Fruit fly (Drosophila melanogaster) whole organism, embryonic: ENCODE data around the gene RabX6.

ENCODE experiments used
- Aef1 ChIP-seq: fragments of 200-800 bp; sonication (Bioruptor generic); IDR thresholded peaks from 3 replicates; pipeline ENCODE4 v1.3.6; 2022; ENCODE audit warnings: missing biosample characterization, missing genetic modification characterization
- B-H2 ChIP-seq: fragments of 200-800 bp; sonication (Bioruptor generic); optimal IDR thresholded peaks from 2 replicates; lab custom pipeline; 2018; ENCODE audit warnings: missing biosample characterization, mild to moderate bottlenecking, missing genetic modification characterization
- Bteb2 ChIP-seq: fragments of 200-800 bp; sonication (Bioruptor generic); optimal IDR thresholded peaks from 2 replicates; lab custom pipeline; 2016; ENCODE audit warnings: missing biosample characterization, missing genetic modification characterization
- CG10147 ChIP-seq: fragments of 200-800 bp; sonication (Bioruptor generic); optimal IDR thresholded peaks from 2 replicates; lab custom pipeline; 2019; ENCODE audit warnings: missing biosample characterization, mild to moderate bottlenecking, missing genetic modification characterization, moderate library complexity
- CG10565 ChIP-seq: fragments of 200-800 bp; sonication (Bioruptor generic); optimal IDR thresholded peaks from 3 replicates; lab custom pipeline; 2016; ENCODE audit warnings: missing biosample characterization, mild to moderate bottlenecking, missing genetic modification characterization
- CG11456 ChIP-seq: fragments of 200-800 bp; sonication (Bioruptor generic); IDR thresholded peaks from 3 replicates; pipeline ENCODE4 v1.3.6; 2022; ENCODE audit warnings: missing biosample characterization, missing genetic modification characterization
- CG14014 ChIP-seq: fragments of 200-800 bp; sonication (Bioruptor generic); IDR thresholded peaks from 2 replicates; pipeline ENCODE4 v1.3.6; 2022; ENCODE audit warnings: missing biosample characterization, missing genetic modification characterization
- CG14965 ChIP-seq: fragments of 200-800 bp; sonication (Bioruptor generic); optimal IDR thresholded peaks from 2 replicates; lab custom pipeline; 2016; ENCODE audit warnings: missing biosample characterization, missing genetic modification characterization, borderline replicate concordance
- CG17328 ChIP-seq: fragments of 200-800 bp; sonication (Bioruptor generic); IDR thresholded peaks from 2 replicates; pipeline ENCODE4 v1.3.6; 2022; ENCODE audit warnings: missing biosample characterization, missing genetic modification characterization
- CG17359 ChIP-seq: fragments of 200-800 bp; sonication (Bioruptor generic); optimal IDR thresholded peaks from 3 replicates; lab custom pipeline; 2018; ENCODE audit warnings: missing biosample characterization, mild to moderate bottlenecking, missing genetic modification characterization, moderate library complexity
- CG17385 ChIP-seq: fragments of 200-800 bp; sonication (Bioruptor generic); optimal IDR thresholded peaks from 3 replicates; lab custom pipeline; 2018; ENCODE audit warnings: missing biosample characterization, mild to moderate bottlenecking, missing genetic modification characterization
- CG1792 ChIP-seq: fragments of 200-800 bp; sonication (Bioruptor generic); optimal IDR thresholded peaks from 2 replicates; lab custom pipeline; 2016; ENCODE audit warnings: missing biosample characterization, missing genetic modification characterization
- CG2129 ChIP-seq: fragments of 200-800 bp; sonication (Bioruptor generic); IDR thresholded peaks from 2 replicates; pipeline ENCODE4 v1.3.6; 2022; ENCODE audit warnings: missing biosample characterization, missing genetic modification characterization; ENCODE audit not compliant: partially characterized antibody
- CG2202 ChIP-seq: fragments of 200-800 bp; sonication (Bioruptor generic); optimal IDR thresholded peaks from 2 replicates; lab custom pipeline; 2018; ENCODE audit warnings: missing biosample characterization, mild to moderate bottlenecking, missing genetic modification characterization
- CG30403 ChIP-seq: fragments of 200-800 bp; sonication (Bioruptor generic); optimal IDR thresholded peaks from 3 replicates; lab custom pipeline; 2016; ENCODE audit warnings: missing biosample characterization, missing genetic modification characterization
- CG31365 ChIP-seq: fragments of 200-800 bp; sonication (Bioruptor generic); optimal IDR thresholded peaks from 2 replicates; lab custom pipeline; 2018; ENCODE audit warnings: missing biosample characterization, mild to moderate bottlenecking, missing genetic modification characterization
- CG31441 ChIP-seq: fragments of 200-800 bp; sonication (Bioruptor generic); IDR thresholded peaks from 2 replicates; pipeline ENCODE4 v1.3.6; 2022; ENCODE audit warnings: missing biosample characterization, missing genetic modification characterization
- CG34422 ChIP-seq: fragments of 200-800 bp; sonication (Bioruptor generic); IDR thresholded peaks from 3 replicates; pipeline ENCODE4 v1.3.6; 2022; ENCODE audit warnings: missing biosample characterization, missing genetic modification characterization
- CG3847 ChIP-seq: fragments of 200-800 bp; sonication (Bioruptor generic); IDR thresholded peaks from 2 replicates; pipeline ENCODE4 v1.3.6; 2022; ENCODE audit warnings: missing biosample characterization, missing genetic modification characterization
- CG4730 ChIP-seq: fragments of 200-800 bp; sonication (Bioruptor generic); IDR thresholded peaks from 2 replicates; pipeline ENCODE4 v1.3.6; 2022; ENCODE audit warnings: missing biosample characterization, missing genetic modification characterization
- CG7372 ChIP-seq: fragments of 200-800 bp; sonication (Bioruptor generic); IDR thresholded peaks from 2 replicates; pipeline ENCODE4 v1.3.6; 2022; ENCODE audit warnings: missing biosample characterization, missing genetic modification characterization
- CG8478 ChIP-seq: fragments of >200 bp; optimal IDR thresholded peaks from 2 replicates; lab custom pipeline; 2018
- CG9215 ChIP-seq: fragments of 200-800 bp; sonication (Bioruptor generic); IDR thresholded peaks from 2 replicates; pipeline ENCODE4 v1.3.6; 2022; ENCODE audit warnings: missing biosample characterization, missing genetic modification characterization
- CG9609 ChIP-seq: fragments of 200-800 bp; sonication (Bioruptor generic); optimal IDR thresholded peaks from 3 replicates; lab custom pipeline; 2016; ENCODE audit warnings: missing biosample characterization, missing genetic modification characterization
- D19B ChIP-seq: fragments of 200-800 bp; sonication (Bioruptor generic); optimal IDR thresholded peaks from 2 replicates; lab custom pipeline; 2017; ENCODE audit warnings: missing biosample characterization, mild to moderate bottlenecking, missing genetic modification characterization
- Eip74EF ChIP-seq, 2 experiments: fragments of 200-800 bp in 1 of 2; fragments of >200 bp in 1 of 2; sonication (Bioruptor generic) in 1 of 2; optimal IDR thresholded peaks; 2 replicates each; lab custom pipeline; 2017 to 2019; ENCODE audit warnings: missing biosample characterization in 2 of 2, missing genetic modification characterization in 2 of 2, mild to moderate bottlenecking in 1 of 2, moderate library complexity in 1 of 2
- NFAT ChIP-seq: fragments of 200-800 bp; sonication (Bioruptor generic); IDR thresholded peaks from 2 replicates; pipeline ENCODE4 v1.3.6; 2022; ENCODE audit warnings: missing biosample characterization, missing genetic modification characterization
- Neu2 ChIP-seq: fragments of 200-800 bp; sonication (Bioruptor generic); optimal IDR thresholded peaks from 3 replicates; lab custom pipeline; 2016; ENCODE audit warnings: missing biosample characterization, missing genetic modification characterization, borderline replicate concordance
- Nf-YA ChIP-seq: fragments of 200-800 bp; sonication (Bioruptor generic); IDR thresholded peaks from 2 replicates; pipeline ENCODE4 v1.3.6; 2022; ENCODE audit warnings: missing biosample characterization, missing genetic modification characterization
- Oaz ChIP-seq: fragments of 200-800 bp; sonication (Bioruptor generic); IDR thresholded peaks from 2 replicates; pipeline ENCODE4 v1.3.6; 2022; ENCODE audit warnings: missing biosample characterization, missing genetic modification characterization
- Pdp1 ChIP-seq, 2 experiments: fragments of 200-800 bp; sonication (Bioruptor generic); optimal IDR thresholded peaks; 3 replicates each; lab custom pipeline; 2016; ENCODE audit warnings: missing biosample characterization in 2 of 2, missing genetic modification characterization in 2 of 2, mild to moderate bottlenecking in 1 of 2, moderate library complexity in 1 of 2
- Scr ChIP-seq: fragments of 200-800 bp; sonication (Bioruptor generic); IDR thresholded peaks from 2 replicates; pipeline ENCODE4 v1.3.6; 2022; ENCODE audit warnings: missing biosample characterization, missing genetic modification characterization; ENCODE audit not compliant: partially characterized antibody
- Six4 ChIP-seq: fragments of 200-800 bp; sonication (Bioruptor generic); optimal IDR thresholded peaks from 2 replicates; lab custom pipeline; 2016; ENCODE audit warnings: missing biosample characterization, missing genetic modification characterization
- Sry-β ChIP-seq: fragments of 200-800 bp; sonication (Bioruptor generic); optimal IDR thresholded peaks from 2 replicates; lab custom pipeline; 2018; ENCODE audit warnings: missing biosample characterization, mild to moderate bottlenecking, missing genetic modification characterization, moderate library complexity
- ara ChIP-seq: fragments of 200-800 bp; sonication (Bioruptor generic); IDR thresholded peaks from 2 replicates; pipeline ENCODE4 v1.3.6; 2022; ENCODE audit warnings: missing biosample characterization, missing genetic modification characterization
- ash1 ChIP-seq: fragments of 200-800 bp; sonication (Bioruptor generic); optimal IDR thresholded peaks from 2 replicates; lab custom pipeline; 2018; ENCODE audit warnings: missing biosample characterization, mild to moderate bottlenecking, missing genetic modification characterization
- az2 ChIP-seq: fragments of 200-800 bp; sonication (Bioruptor generic); optimal IDR thresholded peaks from 3 replicates; lab custom pipeline; 2016; ENCODE audit warnings: missing biosample characterization, missing genetic modification characterization
- bowl ChIP-seq: fragments of 200-800 bp; sonication (Bioruptor generic); IDR thresholded peaks from 2 replicates; pipeline ENCODE4 v1.3.6; 2022; ENCODE audit warnings: missing biosample characterization, missing genetic modification characterization
- caup ChIP-seq: fragments of 200-800 bp; sonication (Bioruptor generic); optimal IDR thresholded peaks from 3 replicates; lab custom pipeline; 2017; ENCODE audit warnings: missing biosample characterization, mild to moderate bottlenecking, missing genetic modification characterization, moderate library complexity; ENCODE audit not compliant: severe bottlenecking
- cwo ChIP-seq: fragments of 200-800 bp; sonication (Bioruptor generic); optimal IDR thresholded peaks from 3 replicates; lab custom pipeline; 2017; ENCODE audit warnings: missing biosample characterization, missing genetic modification characterization, mild to moderate bottlenecking, moderate library complexity, missing genetic modification reagents
- dati ChIP-seq: fragments of 200-800 bp; sonication (Bioruptor generic); IDR thresholded peaks from 2 replicates; pipeline ENCODE4 v1.3.6; 2022; ENCODE audit warnings: missing biosample characterization, missing genetic modification characterization
- disco-r ChIP-seq: fragments of 200-800 bp; sonication (Bioruptor generic); optimal IDR thresholded peaks from 2 replicates; lab custom pipeline; 2016; ENCODE audit warnings: missing biosample characterization, missing genetic modification characterization
- emc ChIP-seq: fragments of 200-800 bp; sonication (Bioruptor generic); optimal IDR thresholded peaks from 2 replicates; lab custom pipeline; 2016; ENCODE audit warnings: missing biosample characterization, missing genetic modification characterization
- eve ChIP-seq, 2 experiments: fragments of >200 bp; optimal IDR thresholded peaks; 2 replicates each; lab custom pipeline; 2017; ENCODE audit warnings: missing biosample characterization in 2 of 2, missing genetic modification characterization in 2 of 2
- gro ChIP-seq: fragments of 200-800 bp; sonication (Bioruptor generic); optimal IDR thresholded peaks from 2 replicates; lab custom pipeline; 2016; ENCODE audit warnings: missing biosample characterization, missing genetic modification characterization
- hkb ChIP-seq, 2 experiments: fragments of 200-800 bp in 1 of 2; fragments of >200 bp in 1 of 2; sonication (Bioruptor generic) in 1 of 2; IDR thresholded peaks in 1 of 2; optimal IDR thresholded peaks in 1 of 2; 2 replicates each; pipeline versions ENCODE4 v1.3.6 to Lab custom; 2017 to 2022; ENCODE audit warnings: missing biosample characterization in 1 of 2, missing genetic modification characterization in 1 of 2
- nom ChIP-seq: fragments of 200-800 bp; sonication (Bioruptor generic); optimal IDR thresholded peaks from 2 replicates; lab custom pipeline; 2017; ENCODE audit warnings: missing biosample characterization, missing genetic modification characterization, mild to moderate bottlenecking, moderate library complexity, missing genetic modification reagents
- pfk ChIP-seq: fragments of 200-800 bp; sonication (Bioruptor generic); optimal IDR thresholded peaks from 2 replicates; lab custom pipeline; 2018; ENCODE audit warnings: missing biosample characterization, mild to moderate bottlenecking, missing genetic modification characterization, moderate library complexity
- shn ChIP-seq: fragments of 200-800 bp; sonication (Bioruptor generic); optimal IDR thresholded peaks from 3 replicates; lab custom pipeline; 2016; ENCODE audit warnings: missing biosample characterization, missing genetic modification characterization
- usp ChIP-seq: fragments of >200 bp; optimal IDR thresholded peaks from 2 replicates; lab custom pipeline; 2017; ENCODE audit warnings: missing biosample characterization, missing genetic modification characterization

The RabX6 gene

dm6 chr3L:696404-697054 lies 6.2 kb downstream of the RabX6 start (continued):
- peak; percentile 91 for TF ChIP-seq Six4
- peak; percentile 96 for TF ChIP-seq caup (GFP tag; lab: Kevin White, UChicago)
- no peak for TF ChIP-seq eve (GFP tag; optimal IDR thresholded peaks at IDR 0.05; lab: Kevin White, UChicago)
- peak; percentile 46 for TF ChIP-seq ash1 (GFP tag; lab: Kevin White, UChicago)
- TF ChIP-seq Neu2 (GFP tag; lab: Kevin White, UChicago), result no peak
- peak; percentile 57 for TF ChIP-seq CG10565 (GFP tag; lab: Kevin White, UChicago)
- no peak for TF ChIP-seq Scr (GFP tag; lab: Robert Waterston, UW)
- peak; percentile 87 for TF ChIP-seq D19B
- peak; percentile 43 for TF ChIP-seq gro (GFP tag; lab: Kevin White, UChicago)
- peak; percentile 88 for TF ChIP-seq Oaz (GFP tag; lab: Robert Waterston, UW)
- peak; percentile 95 for TF ChIP-seq nom
- peak; percentile 88 for TF ChIP-seq CG9215 (GFP tag; lab: Robert Waterston, UW)
- no peak for TF ChIP-seq hkb (optimal IDR thresholded peaks at IDR 0.05; lab: Kevin White, UChicago)
- peak; percentile 98 for TF ChIP-seq hkb (GFP tag; IDR thresholded peaks at IDR 0.05; lab: Robert Waterston, UW)
- peak; percentile 94 for TF ChIP-seq CG7372 (GFP tag; lab: Robert Waterston, UW)
- TF ChIP-seq CG9609 (GFP tag; lab: Kevin White, UChicago), result peak; percentile 37
- TF ChIP-seq CG14965 (GFP tag; lab: Kevin White, UChicago), result no peak
- no peak for TF ChIP-seq CG2129
- peak; percentile 97 for TF ChIP-seq ara (GFP tag; lab: Robert Waterston, UW)
- TF ChIP-seq Eip74EF (GFP tag; optimal IDR thresholded peaks at IDR 0.05; lab: Kevin White, UChicago), result peak in 1 of 2 experiments; percentile 94
- TF ChIP-seq CG31441 (GFP tag; lab: Robert Waterston, UW), result peak; percentile 99
- TF ChIP-seq Sry-β (GFP tag; lab: Kevin White, UChicago), result peak; percentile 73
- TF ChIP-seq Nf-YA (GFP tag; lab: Robert Waterston, UW), result peak; percentile 89
- no peak for TF ChIP-seq usp
- peak; percentile 25 for TF ChIP-seq B-H2
- TF ChIP-seq emc (GFP tag; lab: Kevin White, UChicago), result no peak
- peak; percentile 93 for TF ChIP-seq Aef1 (GFP tag; lab: Robert Waterston, UW)
- no peak for TF ChIP-seq disco-r (GFP tag; lab: Kevin White, UChicago)
- TF ChIP-seq CG14014 (GFP tag; lab: Robert Waterston, UW), result peak; percentile 97
- no peak for TF ChIP-seq CG8478 (lab: Kevin White, UChicago)
- peak; percentile 90 for TF ChIP-seq bowl
- no peak for TF ChIP-seq pfk (GFP tag; lab: Kevin White, UChicago)
- TF ChIP-seq CG17385, result peak; percentile 93
- peak; percentile 92 for TF ChIP-seq CG3847 (GFP tag; lab: Robert Waterston, UW)
- TF ChIP-seq CG30403 (GFP tag; lab: Kevin White, UChicago), result peak; percentile 92
- peak; percentile 95 for TF ChIP-seq CG2202 (tag; lab: Kevin White, UChicago)
- TF ChIP-seq CG1792 (GFP tag; lab: Kevin White, UChicago), result no peak
- TF ChIP-seq CG4730 (GFP tag; lab: Robert Waterston, UW), result peak; percentile 93
- TF ChIP-seq CG34422 (GFP tag; lab: Robert Waterston, UW), result peak; percentile 94
- TF ChIP-seq CG11456 (GFP tag; lab: Robert Waterston, UW), result peak; percentile 94
- TF ChIP-seq Pdp1 (GFP tag; optimal IDR thresholded peaks at IDR 0.05; lab: Kevin White, UChicago), result peak; percentile 66 to 75
- TF ChIP-seq Bteb2 (GFP tag; lab: Kevin White, UChicago), result peak; percentile 33
- TF ChIP-seq CG17328 (GFP tag; lab: Robert Waterston, UW), result peak; percentile 97
- TF ChIP-seq dati, result peak; percentile 91
- peak; percentile 93 for TF ChIP-seq cwo (GFP tag; lab: Kevin White, UChicago)
- no peak for TF ChIP-seq shn
- peak; percentile 89 for TF ChIP-seq NFAT
- peak; percentile 94 for TF ChIP-seq CG10147 (GFP tag; lab: Kevin White, UChicago)
- peak; percentile 85 for TF ChIP-seq CG31365 (tag; lab: Kevin White, UChicago)
- TF ChIP-seq az2 (GFP tag; lab: Kevin White, UChicago), result peak; percentile 93
- TF ChIP-seq CG17359 (tag; lab: Kevin White, UChicago), result peak; percentile 98
